Fruit fly (Drosophila melanogaster) whole organism: ENCODE results near the gene CG14043.

ENCODE experiments used
- pan ChIP-seq: fragments of >200 bp; optimal IDR thresholded peaks from 2 replicates; lab custom pipeline; 2017
- psq ChIP-seq: fragments of >200 bp; optimal IDR thresholded peaks from 2 replicates; lab custom pipeline; 2017
- usp ChIP-seq: fragments of >200 bp; optimal IDR thresholded peaks from 2 replicates; lab custom pipeline; 2017; ENCODE audit warnings: missing biosample characterization, missing genetic modification characterization, mixed read lengths

DNA sequence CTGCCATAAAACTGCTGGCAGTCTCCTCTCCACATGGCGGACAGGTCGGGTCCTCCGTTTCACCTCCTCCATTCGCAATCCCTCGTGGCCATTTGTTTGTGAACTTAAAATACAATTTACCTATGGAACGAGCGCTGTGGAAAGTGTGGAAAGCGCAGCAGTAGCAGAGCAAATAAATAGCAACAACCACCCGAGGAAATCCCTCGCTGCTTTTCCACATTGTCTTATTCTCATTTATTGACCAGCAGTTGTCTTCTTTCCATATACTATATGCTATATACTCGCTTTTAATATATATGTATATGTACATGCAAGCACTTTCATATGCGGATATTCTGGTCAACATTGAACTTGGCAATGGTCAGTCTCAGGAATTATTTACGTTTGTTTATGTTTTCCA is 39.2 kb upstream of the CG14043 start, which contains the start of gene hoe1:
- no peak for TF ChIP-seq usp
- no peak for TF ChIP-seq psq (lab: Kevin White, UChicago)
- no peak for TF ChIP-seq pan
